Fruit fly (Drosophila melanogaster) whole organism, wandering third instar larva: Measurements from ENCODE around the gene Mondo.

Source experiments
- Abd-B ChIP-seq: fragments of >200 bp; optimal IDR thresholded peaks from 2 replicates; lab custom pipeline; 2017; ENCODE audit warnings: missing biosample characterization, missing genetic modification characterization
- CG32264 ChIP-seq: fragments of 200-800 bp; sonication (Bioruptor generic); optimal IDR thresholded peaks from 2 replicates; lab custom pipeline; 2016; ENCODE audit warnings: missing biosample characterization, missing genetic modification characterization
- CG9705 ChIP-seq: fragments of 200-800 bp; sonication (Bioruptor generic); optimal IDR thresholded peaks from 2 replicates; lab custom pipeline; 2018; ENCODE audit warnings: missing biosample characterization, mild to moderate bottlenecking, missing genetic modification characterization
- CrebA ChIP-seq: fragments of 200-800 bp; sonication (Bioruptor generic); optimal IDR thresholded peaks from 2 replicates; lab custom pipeline; 2016; ENCODE audit warnings: missing biosample characterization, mild to moderate bottlenecking, missing genetic modification characterization, borderline replicate concordance
- Dfd ChIP-seq: fragments of >200 bp; optimal IDR thresholded peaks from 2 replicates; lab custom pipeline; 2017; ENCODE audit warnings: missing biosample characterization, missing genetic modification characterization
- Dif ChIP-seq: fragments of 200-275, 200-300 bp; sonication (Bioruptor generic); optimal IDR thresholded peaks from 2 replicates; lab custom pipeline; 2018; ENCODE audit warnings: missing biosample characterization, missing genetic modification characterization; ENCODE audit not compliant: partially characterized antibody
- GATAd ChIP-seq: sonication (Bioruptor generic); optimal IDR thresholded peaks from 2 replicates; lab custom pipeline; 2016; ENCODE audit warnings: missing biosample characterization, missing genetic modification characterization
- HLH106 ChIP-seq: fragments of 200-800 bp; optimal IDR thresholded peaks from 3 replicates; lab custom pipeline; 2019; ENCODE audit warnings: missing biosample characterization, mild to moderate bottlenecking, missing genetic modification characterization, moderate library complexity
- Hnf4 ChIP-seq: fragments of 200-800 bp; sonication (Bioruptor generic); optimal IDR thresholded peaks from 2 replicates; lab custom pipeline; 2016; ENCODE audit warnings: missing biosample characterization, mild to moderate bottlenecking, missing genetic modification characterization
- Hr83 ChIP-seq: fragments of 200-300 bp; sonication (Bioruptor generic); optimal IDR thresholded peaks from 2 replicates; lab custom pipeline; 2016; ENCODE audit warnings: missing biosample characterization, mild to moderate bottlenecking, missing genetic modification characterization, moderate library complexity; ENCODE audit not compliant: poor library complexity, severe bottlenecking
- Jra ChIP-seq: sonication (Bioruptor generic); optimal IDR thresholded peaks from 2 replicates; lab custom pipeline; 2016; ENCODE audit warnings: missing biosample characterization, missing genetic modification characterization
- Mio ChIP-seq: sonication (Bioruptor generic); optimal IDR thresholded peaks from 2 replicates; lab custom pipeline; 2016; ENCODE audit warnings: missing biosample characterization, missing genetic modification characterization
- Myc ChIP-seq: fragments of >200 bp; optimal IDR thresholded peaks from 2 replicates; lab custom pipeline; 2017
- N ChIP-seq: fragments of >200 bp; optimal IDR thresholded peaks from 2 replicates; lab custom pipeline; 2018; ENCODE audit warnings: missing biosample characterization, missing external identifiers, missing genetic modification characterization
- OdsH ChIP-seq: fragments of 200-800 bp; sonication (Bioruptor generic); optimal IDR thresholded peaks from 2 replicates; lab custom pipeline; 2016; ENCODE audit warnings: missing biosample characterization, mild to moderate bottlenecking, missing genetic modification characterization
- Rel ChIP-seq, 2 experiments: fragments of 200-800 bp; sonication (Bioruptor generic) in 1 of 2; optimal IDR thresholded peaks; 2 replicates in 1 of 2; 3 replicates in 1 of 2; lab custom pipeline; 2016 to 2019; ENCODE audit warnings: mild to moderate bottlenecking in 2 of 2, missing biosample characterization in 2 of 2, missing genetic modification characterization in 2 of 2, moderate library complexity in 1 of 2
- Sp1 ChIP-seq: fragments of 200-800 bp; sonication (Bioruptor generic); optimal IDR thresholded peaks from 3 replicates; lab custom pipeline; 2019; ENCODE audit warnings: missing biosample characterization, mild to moderate bottlenecking, missing genetic modification characterization, moderate library complexity
- Vsx2 ChIP-seq: fragments of 200-300, 225-300 bp; sonication (Bioruptor generic); optimal IDR thresholded peaks from 2 replicates; lab custom pipeline; 2018; ENCODE audit warnings: missing biosample characterization, missing genetic modification characterization; ENCODE audit not compliant: partially characterized antibody
- br ChIP-seq: fragments of 200-800 bp; sonication (Bioruptor generic); optimal IDR thresholded peaks from 2 replicates; lab custom pipeline; 2016; ENCODE audit warnings: missing biosample characterization, missing genetic modification characterization
- brk ChIP-seq: fragments of 200-800 bp; sonication (Bioruptor generic); optimal IDR thresholded peaks from 2 replicates; lab custom pipeline; 2016; ENCODE audit warnings: missing biosample characterization, mild to moderate bottlenecking, missing genetic modification characterization
- dl ChIP-seq, 2 experiments: fragments of 175-275, 200-275 bp in 1 of 2; fragments of 200-275 bp in 1 of 2; sonication (Bioruptor generic); optimal IDR thresholded peaks; lab custom pipeline; 2018; ENCODE audit warnings: mild to moderate bottlenecking in 2 of 2, missing biosample characterization in 2 of 2, missing genetic modification characterization in 2 of 2, moderate library complexity in 2 of 2; ENCODE audit not compliant: partially characterized antibody in 2 of 2, insufficient read depth in 1 of 2
- dmrt93B ChIP-seq: fragments of 200-800 bp; sonication (Bioruptor generic); optimal IDR thresholded peaks from 2 replicates; lab custom pipeline; 2018; ENCODE audit warnings: missing biosample characterization, mild to moderate bottlenecking, missing genetic modification characterization
- dsf ChIP-seq: sonication (Bioruptor generic); optimal IDR thresholded peaks from 2 replicates; lab custom pipeline; 2016; ENCODE audit warnings: missing biosample characterization, missing genetic modification characterization, borderline replicate concordance
- ey ChIP-seq: fragments of 200-800 bp; sonication (Bioruptor generic); optimal IDR thresholded peaks from 2 replicates; lab custom pipeline; 2016; ENCODE audit warnings: missing biosample characterization, missing genetic modification characterization
- fru ChIP-seq: fragments of 200-800 bp; sonication (Bioruptor generic); optimal IDR thresholded peaks from 3 replicates; lab custom pipeline; 2016; ENCODE audit warnings: missing biosample characterization, mild to moderate bottlenecking, missing genetic modification characterization
- h ChIP-seq: fragments of 200-800 bp; sonication (Bioruptor generic); optimal IDR thresholded peaks from 3 replicates; lab custom pipeline; 2016; ENCODE audit warnings: missing biosample characterization, mild to moderate bottlenecking, missing genetic modification characterization
- lola ChIP-seq: fragments of >200 bp; optimal IDR thresholded peaks from 2 replicates; lab custom pipeline; 2017; ENCODE audit warnings: missing biosample characterization, missing genetic modification characterization
- pan ChIP-seq: fragments of >200 bp; optimal IDR thresholded peaks from 2 replicates; lab custom pipeline; 2017
- psq ChIP-seq: fragments of 200-800 bp; sonication (Bioruptor generic); optimal IDR thresholded peaks from 3 replicates; lab custom pipeline; 2017; ENCODE audit warnings: missing biosample characterization, mild to moderate bottlenecking, missing genetic modification characterization, moderate library complexity
- rgr ChIP-seq: fragments of 200-800 bp; sonication (Bioruptor generic); optimal IDR thresholded peaks from 3 replicates; lab custom pipeline; 2016; ENCODE audit warnings: missing biosample characterization, mild to moderate bottlenecking, missing genetic modification characterization
- sage ChIP-seq: fragments of 200-800 bp; sonication (Bioruptor generic); optimal IDR thresholded peaks from 2 replicates; lab custom pipeline; 2016; ENCODE audit warnings: missing biosample characterization, mild to moderate bottlenecking, missing genetic modification characterization
- sv ChIP-seq: fragments of 200-800 bp; sonication (Bioruptor generic); optimal IDR thresholded peaks from 3 replicates; lab custom pipeline; 2016; ENCODE audit warnings: missing biosample characterization, missing genetic modification characterization
- tai ChIP-seq: sonication (Bioruptor generic); optimal IDR thresholded peaks from 2 replicates; lab custom pipeline; 2016; ENCODE audit warnings: missing biosample characterization, missing genetic modification characterization
- usp ChIP-seq: fragments of >200 bp; optimal IDR thresholded peaks from 2 replicates; lab custom pipeline; 2017; ENCODE audit warnings: missing biosample characterization, missing genetic modification characterization
- woc ChIP-seq: sonication (Bioruptor generic); optimal IDR thresholded peaks from 2 replicates; lab custom pipeline; 2016; ENCODE audit warnings: missing biosample characterization, mild to moderate bottlenecking, missing genetic modification characterization

Gene Mondo

DNA sequence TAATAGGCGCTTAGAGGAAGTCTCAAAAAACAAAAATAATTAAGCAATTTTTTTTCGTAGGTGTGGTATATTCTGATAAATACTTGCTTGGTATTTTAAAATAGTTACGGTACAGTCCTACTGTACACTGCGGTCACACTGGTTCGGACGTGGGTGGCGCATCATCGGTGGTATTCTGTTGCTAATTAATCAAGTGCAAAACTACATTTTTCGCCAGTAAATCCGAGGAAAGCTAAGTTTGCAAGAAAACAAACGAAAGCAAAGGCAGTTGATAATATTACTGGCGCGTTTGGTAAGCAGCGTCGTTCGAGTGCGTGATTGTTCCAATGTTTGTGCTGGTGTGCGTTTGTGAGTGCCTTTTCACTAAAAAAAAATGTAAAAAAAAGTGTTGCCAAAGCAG lies 47.0 kb downstream of the Mondo start, which contains the start of gene CG8671:
Gene CG8671 (plus strand): TSS at position 125 of the 400 bp plus-strand sequence.
- peak; percentile 19 for TF ChIP-seq fru
- no peak for TF ChIP-seq usp (GFP tag; lab: Kevin White, UChicago)
- TF ChIP-seq rgr (GFP tag; lab: Kevin White, UChicago): peak; percentile 2
- TF ChIP-seq, all 38 proteins: peak for 2

DNA sequence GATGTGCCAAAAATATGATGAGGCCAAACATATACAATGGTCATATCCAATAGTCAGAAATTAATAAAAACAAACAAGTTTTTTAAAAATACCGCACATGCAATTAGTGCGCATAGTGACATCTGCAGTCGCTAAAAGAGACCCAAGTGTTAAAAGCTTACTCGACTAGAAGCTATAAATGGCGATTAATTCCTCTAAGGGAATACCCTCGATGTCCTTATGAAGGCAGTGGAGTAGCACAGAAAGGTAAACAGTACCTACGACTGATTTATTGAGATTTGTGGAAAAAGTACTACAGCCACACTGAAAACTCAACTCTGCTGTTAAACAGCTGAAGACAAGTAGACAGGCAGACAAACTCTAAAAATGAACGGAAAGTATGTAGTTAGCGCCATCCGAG lies 49.0 kb downstream of the Mondo start:
- TF ChIP-seq tai (GFP tag; lab: Kevin White, UChicago) (peak; percentile 11), HLH106 (tag; lab: Kevin White, UChicago) (peak; percentile 27), ey (GFP tag; lab: Kevin White, UChicago) (peak; percentile 27), CG9705 (GFP tag; lab: Kevin White, UChicago) (peak; percentile 26), br (GFP tag; lab: Kevin White, UChicago) (peak; percentile 17), psq (peak; percentile 22), Sp1 (GFP tag; lab: Kevin White, UChicago) (no peak), GATAd (GFP tag; lab: Kevin White, UChicago) (no peak), brk (GFP tag; lab: Kevin White, UChicago) (no peak), h (GFP tag; lab: Kevin White, UChicago) (peak; percentile 46), fru (peak; percentile 14), Hnf4 (GFP tag; lab: Kevin White, UChicago) (peak; percentile 30)
- TF ChIP-seq, all 38 proteins: peak for 9

DNA sequence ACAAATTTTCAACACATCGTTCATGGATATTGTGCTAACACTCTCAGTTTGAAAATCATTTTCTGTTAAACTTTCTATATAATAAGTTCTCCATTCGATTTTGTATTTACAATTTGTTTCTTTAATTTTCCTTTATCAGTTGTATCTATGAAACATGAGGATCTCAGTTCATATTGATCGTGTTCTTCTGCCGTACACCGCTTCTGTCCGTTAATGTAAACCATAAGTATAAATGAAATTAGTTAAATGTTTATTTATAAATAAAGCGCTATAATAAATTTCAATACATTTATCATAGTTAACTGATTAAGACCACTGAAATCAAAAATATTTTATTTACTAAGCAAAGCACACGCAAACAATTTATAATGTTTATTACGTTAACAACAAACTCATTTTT lies 50.8 kb downstream of the Mondo start:
- no peak for TF ChIP-seq HLH106 (tag; lab: Kevin White, UChicago)
- TF ChIP-seq pan (lab: Kevin White, UChicago): no peak
- no peak for TF ChIP-seq lola (GFP tag; lab: Kevin White, UChicago)
- no peak for TF ChIP-seq usp (GFP tag; lab: Kevin White, UChicago)
- TF ChIP-seq Jra (GFP tag; lab: Kevin White, UChicago): no peak
- TF ChIP-seq CG9705 (GFP tag; lab: Kevin White, UChicago): no peak
- no peak for TF ChIP-seq Hnf4 (GFP tag; lab: Kevin White, UChicago)
- TF ChIP-seq Dfd (GFP tag; lab: Kevin White, UChicago): no peak
- no peak for TF ChIP-seq Vsx2 (GFP tag; lab: Kevin White, UChicago)
- no peak for TF ChIP-seq psq
- TF ChIP-seq dl (GFP tag; optimal IDR thresholded peaks at IDR 0.05; lab: Kevin White, UChicago; ENCODE audit: insufficient read depth in 1 of 2, partially characterized antibody in 2 of 2): no peak
- no peak for TF ChIP-seq N (GFP tag; lab: Kevin White, UChicago)
- no peak for TF ChIP-seq dsf
- TF ChIP-seq GATAd (GFP tag; lab: Kevin White, UChicago): no peak
- no peak for TF ChIP-seq br (GFP tag; lab: Kevin White, UChicago)
- no peak for TF ChIP-seq dmrt93B
- no peak for TF ChIP-seq brk (GFP tag; lab: Kevin White, UChicago)

DNA sequence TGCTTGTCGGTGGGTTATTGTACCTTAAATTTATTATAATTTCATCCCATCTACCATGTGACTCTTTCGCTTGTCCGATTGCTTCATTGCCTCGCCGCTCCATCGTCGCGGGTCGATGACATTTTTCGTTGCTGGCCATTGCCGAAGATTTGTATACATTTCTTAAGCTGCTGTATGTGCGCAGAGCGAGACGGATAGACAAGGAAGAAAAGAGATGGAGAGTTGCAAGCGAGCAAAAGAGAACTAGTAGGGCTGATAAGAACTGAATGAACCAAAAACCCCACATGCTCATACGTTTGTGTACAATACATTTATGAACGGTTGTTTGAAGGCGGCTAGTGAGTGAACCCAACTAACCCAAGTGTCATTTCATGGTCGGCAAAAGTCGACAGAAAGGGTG lies 58.1 kb downstream of the Mondo start:
- no peak for TF ChIP-seq OdsH (GFP tag; lab: Kevin White, UChicago)
- no peak for TF ChIP-seq Rel (GFP tag; optimal IDR thresholded peaks at IDR 0.05; lab: Kevin White, UChicago)
- TF ChIP-seq Rel (tag; optimal IDR thresholded peaks at IDR 0.05; lab: Kevin White, UChicago): peak; percentile 47

DNA sequence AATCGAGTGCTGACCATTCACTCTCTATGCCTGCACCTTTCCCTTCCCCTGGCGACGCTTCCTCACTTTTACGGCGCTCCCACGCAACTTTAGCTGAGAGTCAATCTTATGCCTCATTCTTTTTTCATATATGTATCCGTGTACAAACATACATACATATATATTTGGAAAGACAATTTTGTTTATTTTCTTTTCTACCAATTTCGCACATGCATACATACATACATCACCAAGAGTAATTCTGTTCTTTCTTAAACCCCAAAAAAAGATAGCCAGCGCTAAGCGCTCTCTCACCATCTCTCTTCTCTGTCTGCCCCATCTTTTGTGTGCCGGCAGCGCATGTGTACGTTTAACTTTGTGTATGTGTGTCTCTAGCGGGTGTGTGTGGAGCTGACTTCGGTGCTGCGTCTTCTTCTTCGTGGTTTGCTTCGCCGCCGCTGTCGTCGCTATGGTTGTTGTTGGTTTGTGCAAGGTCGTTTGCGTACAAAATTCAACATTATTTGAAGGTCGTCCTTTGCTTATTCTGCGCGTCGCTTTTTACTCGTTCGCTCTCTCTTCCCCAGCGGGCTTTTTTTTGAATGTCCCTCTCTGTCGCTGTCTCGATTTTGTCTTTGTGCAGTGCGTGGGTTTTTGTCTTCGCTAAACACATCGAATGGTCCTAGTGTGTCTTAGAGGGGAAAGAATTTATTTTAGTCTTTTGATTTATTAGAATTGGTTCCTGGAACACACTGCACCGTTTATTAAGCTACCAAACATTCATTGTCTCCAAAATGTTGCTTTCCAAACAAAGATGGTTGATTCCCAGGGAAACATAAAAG lies 59.1 kb downstream of the Mondo start:
- no peak for TF ChIP-seq Dfd (GFP tag; lab: Kevin White, UChicago)
- TF ChIP-seq Sp1 (GFP tag; lab: Kevin White, UChicago): no peak
- TF ChIP-seq Hr83 (GFP tag; lab: Kevin White, UChicago): peak; percentile 79
- no peak for TF ChIP-seq CG9705 (GFP tag; lab: Kevin White, UChicago)
- no peak for TF ChIP-seq N (GFP tag; lab: Kevin White, UChicago)
- no peak for TF ChIP-seq lola (GFP tag; lab: Kevin White, UChicago)
- TF ChIP-seq CrebA (GFP tag; lab: Kevin White, UChicago): peak; percentile 85
- peak; percentile 70 for TF ChIP-seq Jra (GFP tag; lab: Kevin White, UChicago)
- TF ChIP-seq OdsH (GFP tag; lab: Kevin White, UChicago): peak; percentile 9
- no peak for TF ChIP-seq HLH106 (tag; lab: Kevin White, UChicago)
- peak; percentile 2 for TF ChIP-seq Hnf4 (GFP tag; lab: Kevin White, UChicago)
- no peak for TF ChIP-seq dsf
- peak; percentile 58 for TF ChIP-seq brk (GFP tag; lab: Kevin White, UChicago)
- peak; percentile 14 for TF ChIP-seq woc (GFP tag; lab: Kevin White, UChicago)
- peak; percentile 82 for TF ChIP-seq Dif (GFP tag; lab: Kevin White, UChicago)
- peak; percentile 11 for TF ChIP-seq CG32264
- no peak for TF ChIP-seq Abd-B (GFP tag; lab: Kevin White, UChicago)
- TF ChIP-seq dmrt93B: no peak
- peak; percentile 6 for TF ChIP-seq rgr (GFP tag; lab: Kevin White, UChicago)
- peak; percentile 45 for TF ChIP-seq Vsx2 (GFP tag; lab: Kevin White, UChicago)
- peak; percentile 77 for TF ChIP-seq sage (GFP tag; lab: Kevin White, UChicago)
- peak; percentile 23 for TF ChIP-seq Rel (GFP tag; optimal IDR thresholded peaks at IDR 0.05; lab: Kevin White, UChicago)
- TF ChIP-seq Rel (tag; optimal IDR thresholded peaks at IDR 0.05; lab: Kevin White, UChicago): peak; percentile 51
- no peak for TF ChIP-seq sv (GFP tag; lab: Kevin White, UChicago)
- TF ChIP-seq usp (GFP tag; lab: Kevin White, UChicago): no peak
- peak; percentile 38 for TF ChIP-seq h (GFP tag; lab: Kevin White, UChicago)
- TF ChIP-seq ey (GFP tag; lab: Kevin White, UChicago): no peak
- TF ChIP-seq tai (GFP tag; lab: Kevin White, UChicago): peak; percentile 59
- no peak for TF ChIP-seq Myc (lab: Kevin White, UChicago)
- no peak for TF ChIP-seq pan (lab: Kevin White, UChicago)
- TF ChIP-seq Mio (GFP tag; lab: Kevin White, UChicago): peak; percentile 75
